Worm (Caenorhabditis elegans) whole organism, late embryonic: Measurements from ENCODE around the gene R09H10.2.

Experiments used
- C08G9.2 ChIP-seq: sonication (generic microtip); optimal IDR thresholded peaks from 2 replicates; lab custom pipeline; 2016; ENCODE audit warnings: mild to moderate bottlenecking, missing genetic modification characterization, moderate library complexity, missing compliant biosample characterization
- F13H6.1 ChIP-seq: sonication (generic microtip); optimal IDR thresholded peaks from 2 replicates; lab custom pipeline; 2016; ENCODE audit warnings: missing genetic modification characterization, missing compliant biosample characterization
- K02D7.2 ChIP-seq: sonication (generic microtip); optimal IDR thresholded peaks from 2 replicates; lab custom pipeline; 2017; ENCODE audit warnings: mild to moderate bottlenecking, missing genetic modification characterization, missing compliant biosample characterization
- K09A11.1 ChIP-seq: sonication (generic microtip); optimal IDR thresholded peaks from 2 replicates; lab custom pipeline; 2017; ENCODE audit warnings: antibody characterized with exemption, mild to moderate bottlenecking, missing genetic modification characterization, missing compliant biosample characterization; ENCODE audit not compliant: insufficient read depth
- T23F11.4 ChIP-seq: fragments of 200-800 bp; sonication (Bioruptor generic); optimal IDR thresholded peaks from 2 replicates; lab custom pipeline; 2018; ENCODE audit warnings: mild to moderate bottlenecking, missing genetic modification characterization, missing compliant biosample characterization
- ama-1 ChIP-seq: fragments of 150-350 bp; optimal IDR thresholded peaks from 2 replicates; lab custom pipeline; 2014
- ceh-14 ChIP-seq: sonication (generic microtip); optimal IDR thresholded peaks from 2 replicates; lab custom pipeline; 2016; ENCODE audit warnings: missing genotype, missing genetic modification characterization, missing compliant biosample characterization
- ceh-19 ChIP-seq: fragments of 200-800 bp; sonication (Bioruptor generic); optimal IDR thresholded peaks from 2 replicates; lab custom pipeline; 2018; ENCODE audit warnings: mild to moderate bottlenecking, missing genetic modification characterization, missing compliant biosample characterization
- ceh-30 ChIP-seq: fragments of 150-350 bp; optimal IDR thresholded peaks from 2 replicates; lab custom pipeline; 2014; ENCODE audit warnings: missing biosample characterization, missing genetic modification characterization
- ceh-31 ChIP-seq: sonication (generic microtip); optimal IDR thresholded peaks from 2 replicates; lab custom pipeline; 2016; ENCODE audit warnings: missing genetic modification characterization, missing compliant biosample characterization
- ceh-34 ChIP-seq: sonication (generic microtip); optimal IDR thresholded peaks from 2 replicates; lab custom pipeline; 2016; ENCODE audit warnings: mild to moderate bottlenecking, missing genetic modification characterization, missing compliant biosample characterization
- ceh-45 ChIP-seq: fragments of 200-800 bp; sonication (Bioruptor generic); IDR thresholded peaks from 2 replicates; pipeline ENCODE4 v1.3.6; 2022; ENCODE audit warnings: missing genetic modification reagents, missing genetic modification characterization, missing compliant biosample characterization
- ceh-48 ChIP-seq: sonication (generic microtip); optimal IDR thresholded peaks from 2 replicates; lab custom pipeline; 2016; ENCODE audit warnings: missing genetic modification characterization, inconsistent platforms, missing compliant biosample characterization
- elt-2 ChIP-seq: sonication (generic microtip); optimal IDR thresholded peaks from 2 replicates; lab custom pipeline; 2016; ENCODE audit warnings: missing genetic modification reagents, missing genetic modification characterization, missing compliant biosample characterization
- elt-4 ChIP-seq: sonication (generic microtip); optimal IDR thresholded peaks from 2 replicates; lab custom pipeline; 2016; ENCODE audit warnings: missing genetic modification characterization, missing compliant biosample characterization
- ets-4 ChIP-seq: sonication (generic microtip); optimal IDR thresholded peaks from 2 replicates; lab custom pipeline; 2016; ENCODE audit warnings: missing genetic modification characterization, missing compliant biosample characterization
- fkh-6 ChIP-seq: sonication (generic microtip); optimal IDR thresholded peaks from 2 replicates; lab custom pipeline; 2016; ENCODE audit warnings: missing genetic modification characterization, missing compliant biosample characterization
- gmeb-2 ChIP-seq: sonication (generic microtip); optimal IDR thresholded peaks from 2 replicates; lab custom pipeline; 2016; ENCODE audit warnings: missing genetic modification characterization, inconsistent platforms, missing compliant biosample characterization
- hlh-6 ChIP-seq: sonication (generic microtip); optimal IDR thresholded peaks from 2 replicates; lab custom pipeline; 2016; ENCODE audit warnings: missing genotype, missing genetic modification characterization, missing compliant biosample characterization
- lin-11 ChIP-seq: fragments of 200-800 bp; sonication (Bioruptor generic); optimal IDR thresholded peaks from 2 replicates; lab custom pipeline; 2018; ENCODE audit warnings: mild to moderate bottlenecking, missing genetic modification characterization, missing compliant biosample characterization
- madf-2 ChIP-seq: sonication (generic microtip); optimal IDR thresholded peaks from 2 replicates; lab custom pipeline; 2017; ENCODE audit warnings: missing genetic modification characterization, missing compliant biosample characterization
- nfya-1 ChIP-seq: sonication (generic microtip); optimal IDR thresholded peaks from 2 replicates; lab custom pipeline; 2017; ENCODE audit warnings: missing genetic modification characterization, mild to moderate bottlenecking, missing compliant biosample characterization, antibody characterized with exemption, moderate library complexity
- pag-3 ChIP-seq: sonication (generic microtip); optimal IDR thresholded peaks from 2 replicates; lab custom pipeline; 2016; ENCODE audit warnings: missing compliant biosample characterization, missing genetic modification characterization, borderline replicate concordance
- pha-2 ChIP-seq: sonication (generic microtip); optimal IDR thresholded peaks from 2 replicates; lab custom pipeline; 2017; ENCODE audit warnings: mild to moderate bottlenecking, missing genetic modification characterization, missing compliant biosample characterization
- pha-4 ChIP-seq: fragments of 150-350 bp; optimal IDR thresholded peaks from 2 replicates; lab custom pipeline; 2018; ENCODE audit warnings: missing biosample characterization, missing genetic modification reagents, missing genetic modification characterization
- pros-1 ChIP-seq: fragments of 150-350 bp; optimal IDR thresholded peaks from 2 replicates; lab custom pipeline; 2014; ENCODE audit warnings: missing biosample characterization, missing genetic modification reagents, missing genetic modification characterization
- ref-2 ChIP-seq: sonication (generic microtip); optimal IDR thresholded peaks from 2 replicates; lab custom pipeline; 2016; ENCODE audit warnings: missing genetic modification characterization, missing compliant biosample characterization
- rnt-1 ChIP-seq: sonication (generic microtip); optimal IDR thresholded peaks from 2 replicates; lab custom pipeline; 2016; ENCODE audit warnings: missing genetic modification characterization, missing compliant biosample characterization
- sdc-2 ChIP-seq: sonication (generic microtip); optimal IDR thresholded peaks from 2 replicates; lab custom pipeline; 2016; ENCODE audit warnings: missing genotype, missing genetic modification characterization, missing compliant biosample characterization
- sox-2 ChIP-seq: fragments of 200-800 bp; sonication (Bioruptor generic); IDR thresholded peaks from 2 replicates; pipeline ENCODE4 v1.3.6; 2022; ENCODE audit warnings: missing genetic modification reagents, missing genetic modification characterization, missing compliant biosample characterization
- unc-3 ChIP-seq, 2 experiments: fragments of 200-800 bp in 1 of 2; sonication (Bioruptor generic) in 1 of 2; sonication (generic microtip) in 1 of 2; conservative IDR thresholded peaks in 1 of 2; optimal IDR thresholded peaks in 1 of 2; 2 replicates each; pipeline versions ENCODE4 v1.3.6 to Lab custom; 2016 to 2022; ENCODE audit warnings: missing compliant biosample characterization in 2 of 2, missing genetic modification characterization in 2 of 2, missing genetic modification reagents in 1 of 2
- unc-42 ChIP-seq: sonication (generic microtip); optimal IDR thresholded peaks from 2 replicates; lab custom pipeline; 2016; ENCODE audit warnings: missing genotype, missing genetic modification characterization, missing compliant biosample characterization
- unc-55 ChIP-seq: sonication (generic microtip); optimal IDR thresholded peaks from 2 replicates; lab custom pipeline; 2017; ENCODE audit warnings: missing biosample characterization, missing genetic modification reagents, missing genetic modification characterization
- ztf-16 ChIP-seq: sonication (generic microtip); optimal IDR thresholded peaks from 2 replicates; lab custom pipeline; 2017; ENCODE audit warnings: missing genetic modification characterization, missing compliant biosample characterization

Gene R09H10.2

ce11 chrIV:10570065-10570464 lies 32.7 kb upstream of the R09H10.2 start:
- TF ChIP-seq gmeb-2 (tag; lab: Kevin White, UChicago) (no peak), ref-2 (peak; percentile 31)

ce11 chrIV:10571020-10571419 lies 31.7 kb upstream of the R09H10.2 start:
- TF ChIP-seq K09A11.1 (tag; lab: Kevin White, UChicago) (no peak), F13H6.1 (no peak), unc-42 (tag; lab: Kevin White, UChicago) (peak; percentile 69), ceh-19 (GFP tag; lab: Kevin White, UChicago) (no peak)

ce11 chrIV:10573471-10573870 lies 29.3 kb upstream of the R09H10.2 start:
- no peak for TF ChIP-seq madf-2
- TF ChIP-seq unc-42 (tag; lab: Kevin White, UChicago), result peak; percentile 59

ce11 chrIV:10574471-10574870 lies 28.3 kb upstream of the R09H10.2 start:
- peak; percentile 83 for TF ChIP-seq unc-42 (tag; lab: Kevin White, UChicago)
- TF ChIP-seq fkh-6 (tag; lab: Kevin White, UChicago), result no peak

ce11 chrIV:10576050-10576449 lies 26.7 kb upstream of the R09H10.2 start, which contains the start of gene efn-2:
Gene efn-2 (plus strand): TSS chrIV:10576350.
- TF ChIP-seq lin-11, result no peak
- TF ChIP-seq pha-4, result no peak
- no peak for TF ChIP-seq ztf-16
- no peak for TF ChIP-seq elt-4
- no peak for TF ChIP-seq rnt-1 (tag; lab: Kevin White, UChicago)
- TF ChIP-seq hlh-6 (tag; lab: Kevin White, UChicago), result no peak
- no peak for TF ChIP-seq ceh-45 (GFP tag; lab: Robert Waterston, UW)
- no peak for TF ChIP-seq pag-3 (tag; lab: Kevin White, UChicago)
- TF ChIP-seq K02D7.2 (tag; lab: Kevin White, UChicago), result no peak

- TF ChIP-seq elt-2 (tag; lab: Kevin White, UChicago) (no peak), ceh-48 (tag; lab: Kevin White, UChicago) (no peak), pros-1 (tag; lab: Kevin White, UChicago) (no peak), unc-55 (GFP tag; lab: Kevin White, UChicago) (peak; percentile 32), unc-3 (GFP tag; conservative IDR thresholded peaks at IDR 0.05; lab: Robert Waterston, UW) (no peak), unc-3 (tag; optimal IDR thresholded peaks at IDR 0.05; lab: Kevin White, UChicago) (no peak)
These were observed 26.1 kb upstream of the R09H10.2 start for ce11 chrIV:10576624-10577023.

ce11 chrIV:10577600-10577999 lies 25.1 kb upstream of the R09H10.2 start:
- TF ChIP-seq ets-4 (tag; lab: Kevin White, UChicago) (no peak), ceh-34 (tag; lab: Kevin White, UChicago) (no peak), K09A11.1 (tag; lab: Kevin White, UChicago) (no peak), ceh-14 (tag; lab: Kevin White, UChicago) (no peak), ama-1 (lab: Kevin White, UChicago) (no peak), pha-2 (tag; lab: Kevin White, UChicago) (no peak)

- TF ChIP-seq lin-11 (no peak), T23F11.4 (GFP tag; lab: Kevin White, UChicago) (no peak), ceh-30 (tag; lab: Kevin White, UChicago) (no peak), C08G9.2 (tag; lab: Kevin White, UChicago) (no peak), nfya-1 (no peak), sdc-2 (no peak), sox-2 (no peak), ceh-31 (tag; lab: Kevin White, UChicago) (no peak)
These were observed 24.4 kb upstream of the R09H10.2 start, which contains the start of gene lgc-43 for ce11 chrIV:10578367-10578766. Gene lgc-43 (plus strand): TSS chrIV:10578667.
